Worm (Caenorhabditis elegans): ENCODE results near the gene str-103.

The str-103 gene

DNA sequence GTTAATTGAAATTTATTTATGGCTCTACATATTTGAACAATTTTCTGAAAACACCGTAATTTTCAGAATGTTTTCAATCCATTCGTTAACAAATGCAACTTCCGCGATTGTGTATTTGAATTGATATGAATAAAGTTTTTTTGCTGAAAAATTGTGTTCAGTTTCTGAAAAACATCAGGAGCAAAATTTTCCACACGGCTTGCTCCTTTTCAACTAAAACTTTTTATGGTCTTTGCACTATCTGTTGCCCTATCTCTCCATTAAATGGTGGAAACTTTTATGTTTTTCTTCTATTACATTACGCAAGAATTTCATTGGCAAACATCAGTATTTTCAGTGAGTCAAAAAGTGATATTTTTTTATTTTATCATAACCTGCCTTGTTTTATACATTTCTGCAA, 30.3 kb upstream of the str-103 start, which contains the start of gene F10A3.4:
Gene F10A3.4 (plus strand): TSS at position 301 of the 400 bp plus-strand sequence.
- TF ChIP-seq cog-1 (tag; optimal IDR thresholded peaks at IDR 0.05) (no peak), klf-2 (GFP tag; conservative IDR thresholded peaks at IDR 0.05) (no peak), ztf-23 (GFP tag; IDR thresholded peaks at IDR 0.05) (no peak), ref-1 (GFP tag; conservative IDR thresholded peaks at IDR 0.05) (no peak), med-1 (GFP tag; optimal IDR thresholded peaks at IDR 0.05; ENCODE audit: insufficient read depth) (no peak), ztf-29 (GFP tag; IDR thresholded peaks at IDR 0.05) (no peak), flt-1 (GFP tag; IDR thresholded peaks at IDR 0.05) (no peak), T22C8.4 (GFP tag; IDR thresholded peaks at IDR 0.05) (no peak), tab-1 (GFP tag; IDR thresholded peaks at IDR 0.05) (no peak)

DNA sequence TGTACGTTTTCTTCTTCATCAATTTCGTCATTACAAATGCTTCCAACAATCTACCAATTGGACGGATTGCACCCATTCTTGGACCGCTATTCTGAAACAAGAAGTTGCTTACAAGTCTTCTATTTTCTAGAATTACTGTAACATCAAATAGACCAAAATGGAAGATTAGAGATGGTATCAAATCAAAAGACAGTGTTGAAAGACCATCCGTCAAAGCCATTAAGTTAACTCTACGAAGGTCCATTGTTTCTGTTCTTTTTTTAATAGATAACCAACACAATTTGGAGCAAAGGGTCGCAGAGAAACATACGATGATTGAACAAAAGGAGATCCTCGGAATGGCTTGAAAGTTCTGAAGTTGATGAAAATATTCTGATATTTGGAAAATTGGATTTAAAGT, 26.5 kb upstream of the str-103 start:
- no peak for TF ChIP-seq flt-1 (GFP tag; IDR thresholded peaks at IDR 0.05)
- no peak for TF ChIP-seq ztf-29 (GFP tag; IDR thresholded peaks at IDR 0.05)
- TF ChIP-seq cog-1 (tag; optimal IDR thresholded peaks at IDR 0.05) = no peak
- TF ChIP-seq tab-1 (GFP tag; IDR thresholded peaks at IDR 0.05) = no peak
- TF ChIP-seq ztf-23 (GFP tag; IDR thresholded peaks at IDR 0.05) = no peak
- TF ChIP-seq T22C8.4 (GFP tag; IDR thresholded peaks at IDR 0.05) = no peak
- TF ChIP-seq klf-2 (GFP tag; conservative IDR thresholded peaks at IDR 0.05) = no peak
- TF ChIP-seq med-1 (GFP tag; optimal IDR thresholded peaks at IDR 0.05; ENCODE audit: insufficient read depth) = no peak
- no peak for TF ChIP-seq ref-1 (GFP tag; conservative IDR thresholded peaks at IDR 0.05)

DNA sequence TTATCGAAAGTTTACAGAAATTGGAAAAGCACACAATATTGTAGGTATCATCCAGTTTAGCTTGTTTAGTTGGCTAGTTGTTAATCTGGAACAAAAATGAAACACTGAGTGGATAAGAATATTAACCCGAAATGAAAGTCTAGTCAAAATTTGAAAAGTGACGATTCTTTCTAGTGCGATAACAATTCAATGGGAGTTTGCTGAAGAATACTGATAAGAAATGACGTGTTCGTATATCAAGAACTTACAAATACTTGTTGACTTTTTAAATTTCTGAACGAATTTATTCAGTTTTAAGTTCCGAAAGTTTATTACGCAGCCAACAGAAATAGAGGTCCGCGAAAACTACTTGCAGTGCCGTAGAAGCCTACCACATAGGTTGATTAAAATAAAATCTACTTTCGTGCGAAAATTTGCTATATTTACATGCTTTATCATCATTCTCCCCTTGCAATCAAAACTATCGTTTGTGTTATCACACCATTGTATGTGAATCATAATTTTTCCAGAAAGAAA, 24.6 kb upstream of the str-103 start, which contains the start of gene fbxa-88:
Gene fbxa-88 (minus strand): TSS at position 51 of the 516 bp plus-strand sequence.
- no peak for TF ChIP-seq tab-1 (GFP tag; IDR thresholded peaks at IDR 0.05)
- no peak for TF ChIP-seq cog-1 (tag; optimal IDR thresholded peaks at IDR 0.05)
- TF ChIP-seq ref-1 (GFP tag; conservative IDR thresholded peaks at IDR 0.05) = no peak
- TF ChIP-seq ztf-29 (GFP tag; IDR thresholded peaks at IDR 0.05) = no peak
- TF ChIP-seq T22C8.4 (GFP tag; IDR thresholded peaks at IDR 0.05) = no peak
- no peak for TF ChIP-seq klf-2 (GFP tag; conservative IDR thresholded peaks at IDR 0.05)
- TF ChIP-seq flt-1 (GFP tag; IDR thresholded peaks at IDR 0.05) = no peak
- TF ChIP-seq med-1 (GFP tag; optimal IDR thresholded peaks at IDR 0.05; ENCODE audit: insufficient read depth) = no peak
- TF ChIP-seq ztf-23 (GFP tag; IDR thresholded peaks at IDR 0.05) = no peak

ce11 chrV:16142371-16142770, 23.9 kb upstream of the str-103 start, which contains the start of gene fbxa-18:
Gene fbxa-18 (plus strand): TSS chrV:16142671.
- TF ChIP-seq ztf-29 (GFP tag; IDR thresholded peaks at IDR 0.05) (no peak), ref-1 (GFP tag; conservative IDR thresholded peaks at IDR 0.05) (no peak), T22C8.4 (GFP tag; IDR thresholded peaks at IDR 0.05) (no peak), cog-1 (tag; optimal IDR thresholded peaks at IDR 0.05) (no peak), ztf-23 (GFP tag; IDR thresholded peaks at IDR 0.05) (no peak), flt-1 (GFP tag; IDR thresholded peaks at IDR 0.05) (no peak), tab-1 (GFP tag; IDR thresholded peaks at IDR 0.05) (no peak), klf-2 (GFP tag; conservative IDR thresholded peaks at IDR 0.05) (no peak), med-1 (GFP tag; optimal IDR thresholded peaks at IDR 0.05; ENCODE audit: insufficient read depth) (no peak)

ce11 chrV:16141071-16141470, 22.6 kb upstream of the str-103 start, which contains the start of gene clc-32:
Gene clc-32 (minus strand): TSS chrV:16141171.
- TF ChIP-seq klf-2 (GFP tag; conservative IDR thresholded peaks at IDR 0.05) = no peak
- TF ChIP-seq tab-1 (GFP tag; IDR thresholded peaks at IDR 0.05) = no peak
- no peak for TF ChIP-seq T22C8.4 (GFP tag; IDR thresholded peaks at IDR 0.05)
- no peak for TF ChIP-seq cog-1 (tag; optimal IDR thresholded peaks at IDR 0.05)
- TF ChIP-seq ztf-29 (GFP tag; IDR thresholded peaks at IDR 0.05) = no peak
- TF ChIP-seq ref-1 (GFP tag; conservative IDR thresholded peaks at IDR 0.05) = no peak
- no peak for TF ChIP-seq ztf-23 (GFP tag; IDR thresholded peaks at IDR 0.05)
- TF ChIP-seq med-1 (GFP tag; optimal IDR thresholded peaks at IDR 0.05; ENCODE audit: insufficient read depth) = no peak
- TF ChIP-seq flt-1 (GFP tag; IDR thresholded peaks at IDR 0.05) = no peak

DNA sequence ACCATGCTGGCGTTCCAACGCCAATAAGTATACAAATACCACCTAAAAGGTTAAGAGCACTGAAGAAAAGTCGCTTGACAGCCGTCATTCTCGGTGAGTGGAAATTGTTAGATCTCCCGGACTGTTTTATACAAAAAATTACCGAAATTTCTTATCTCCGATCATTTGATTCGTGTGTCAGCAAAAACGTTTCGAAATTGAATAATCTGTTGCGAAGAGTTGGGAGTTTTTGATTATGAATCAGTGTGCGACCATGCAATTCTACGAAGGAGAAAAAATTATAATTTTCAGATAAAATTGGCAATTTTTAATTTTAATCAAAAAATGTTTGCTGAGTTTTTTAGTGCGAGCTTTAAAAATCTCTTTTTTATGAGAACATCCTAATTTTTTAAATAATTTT, 21.0 kb upstream of the str-103 start, which contains the start of gene clc-11:
Gene clc-11 (minus strand): TSS at position 101 of the 400 bp plus-strand sequence.
- no peak for TF ChIP-seq ztf-23 (GFP tag; IDR thresholded peaks at IDR 0.05)
- no peak for TF ChIP-seq flt-1 (GFP tag; IDR thresholded peaks at IDR 0.05)
- TF ChIP-seq T22C8.4 (GFP tag; IDR thresholded peaks at IDR 0.05) = no peak
- TF ChIP-seq tab-1 (GFP tag; IDR thresholded peaks at IDR 0.05) = no peak
- TF ChIP-seq med-1 (GFP tag; optimal IDR thresholded peaks at IDR 0.05; ENCODE audit: insufficient read depth) = no peak
- no peak for TF ChIP-seq klf-2 (GFP tag; conservative IDR thresholded peaks at IDR 0.05)
- TF ChIP-seq cog-1 (tag; optimal IDR thresholded peaks at IDR 0.05) = no peak
- TF ChIP-seq ztf-29 (GFP tag; IDR thresholded peaks at IDR 0.05) = no peak
- TF ChIP-seq ref-1 (GFP tag; conservative IDR thresholded peaks at IDR 0.05) = no peak

ce11 chrV:16137043-16137442, 18.5 kb upstream of the str-103 start, which contains the start of gene F44G3.7:
Gene F44G3.7 (minus strand): TSS chrV:16137143.
- TF ChIP-seq med-1 (GFP tag; optimal IDR thresholded peaks at IDR 0.05; ENCODE audit: insufficient read depth) = no peak
- TF ChIP-seq T22C8.4 (GFP tag; IDR thresholded peaks at IDR 0.05) = no peak
- TF ChIP-seq klf-2 (GFP tag; conservative IDR thresholded peaks at IDR 0.05) = no peak
- TF ChIP-seq flt-1 (GFP tag; IDR thresholded peaks at IDR 0.05) = no peak
- no peak for TF ChIP-seq ref-1 (GFP tag; conservative IDR thresholded peaks at IDR 0.05)
- TF ChIP-seq tab-1 (GFP tag; IDR thresholded peaks at IDR 0.05) = no peak

ce11 chrV:16132705-16133104, 14.2 kb upstream of the str-103 start, which contains the start of gene fbxa-144:
Gene fbxa-144 (minus strand): TSS chrV:16132805.
- TF ChIP-seq med-1 (GFP tag; optimal IDR thresholded peaks at IDR 0.05; ENCODE audit: insufficient read depth) (no peak), T22C8.4 (GFP tag; IDR thresholded peaks at IDR 0.05) (no peak), flt-1 (GFP tag; IDR thresholded peaks at IDR 0.05) (no peak), klf-2 (GFP tag; conservative IDR thresholded peaks at IDR 0.05) (no peak), ztf-29 (GFP tag; IDR thresholded peaks at IDR 0.05) (no peak), ref-1 (GFP tag; conservative IDR thresholded peaks at IDR 0.05) (no peak), ztf-23 (GFP tag; IDR thresholded peaks at IDR 0.05) (no peak), tab-1 (GFP tag; IDR thresholded peaks at IDR 0.05) (no peak), cog-1 (tag; optimal IDR thresholded peaks at IDR 0.05) (no peak)

DNA sequence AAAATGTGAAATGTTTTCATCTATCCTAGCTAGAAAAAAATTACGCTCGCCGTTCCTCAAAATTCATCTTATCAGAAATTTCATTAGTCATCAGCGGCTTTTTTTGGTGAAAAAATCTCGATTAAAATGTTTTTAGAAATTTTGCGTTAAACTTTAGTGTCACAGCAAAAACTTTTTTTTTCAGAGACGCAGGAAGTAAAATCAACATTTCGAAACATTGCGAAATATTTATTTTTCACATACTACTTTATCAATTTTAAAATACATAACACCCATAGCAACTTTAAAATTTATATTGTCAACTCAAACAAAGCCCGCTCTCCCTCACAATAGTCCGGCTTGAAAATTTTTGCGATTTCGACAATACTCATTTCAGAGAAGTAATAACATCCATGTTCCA, 13.7 kb upstream of the str-103 start:
- no peak for TF ChIP-seq klf-2 (GFP tag; conservative IDR thresholded peaks at IDR 0.05)
- TF ChIP-seq ref-1 (GFP tag; conservative IDR thresholded peaks at IDR 0.05) = no peak
- TF ChIP-seq tab-1 (GFP tag; IDR thresholded peaks at IDR 0.05) = no peak
- no peak for TF ChIP-seq med-1 (GFP tag; optimal IDR thresholded peaks at IDR 0.05; ENCODE audit: insufficient read depth)
- no peak for TF ChIP-seq cog-1 (tag; optimal IDR thresholded peaks at IDR 0.05)
- TF ChIP-seq flt-1 (GFP tag; IDR thresholded peaks at IDR 0.05) = no peak
- no peak for TF ChIP-seq ztf-29 (GFP tag; IDR thresholded peaks at IDR 0.05)
- no peak for TF ChIP-seq ztf-23 (GFP tag; IDR thresholded peaks at IDR 0.05)
- no peak for TF ChIP-seq T22C8.4 (GFP tag; IDR thresholded peaks at IDR 0.05)

All from whole organism, midembryonic.